Worm (Caenorhabditis elegans) whole organism, young adult: Measurements from ENCODE around the gene garr-1.
A peak's percentile ranks its signal among the peaks of the same experiment; 100 is the strongest.

Experiments
- B0019.2 ChIP-seq: fragments of 200-800 bp; sonication (Bioruptor generic); conservative IDR thresholded peaks from 2 replicates; pipeline ENCODE4 v1.3.6; 2022; ENCODE audit warnings: missing genetic modification reagents, missing genetic modification characterization, missing compliant biosample characterization
- B0035.1 ChIP-seq: sonication (generic microtip); optimal IDR thresholded peaks from 2 replicates; lab custom pipeline; 2016; ENCODE audit warnings: missing genetic modification characterization, mild to moderate bottlenecking, missing compliant biosample characterization, missing genotype, missing genetic modification reagents
- C06A6.2 ChIP-seq: fragments of 200-800 bp; sonication (Bioruptor generic); conservative IDR thresholded peaks from 2 replicates; pipeline ENCODE4 v1.3.6; 2022; ENCODE audit warnings: missing genetic modification characterization, missing compliant biosample characterization
- D2030.7 ChIP-seq: fragments of 200-800 bp; sonication (Bioruptor generic); IDR thresholded peaks from 2 replicates; pipeline ENCODE4 v1.3.6; 2022; ENCODE audit warnings: missing genetic modification reagents, missing genetic modification characterization, missing compliant biosample characterization
- F22D6.2 ChIP-seq: sonication (generic microtip); optimal IDR thresholded peaks from 2 replicates; lab custom pipeline; 2016; ENCODE audit warnings: mild to moderate bottlenecking, missing genetic modification characterization, missing compliant biosample characterization
- F23B12.7 ChIP-seq: sonication (generic microtip); optimal IDR thresholded peaks from 2 replicates; lab custom pipeline; 2017; ENCODE audit warnings: missing genetic modification characterization, mild to moderate bottlenecking, missing compliant biosample characterization, antibody characterized with exemption, moderate library complexity; ENCODE audit not compliant: insufficient read depth
- F33H1.4 ChIP-seq: fragments of 200-800 bp; sonication (Bioruptor generic); IDR thresholded peaks from 2 replicates; pipeline ENCODE4 v1.3.6; 2022; ENCODE audit warnings: missing genetic modification reagents, missing genetic modification characterization, missing compliant biosample characterization
- F52B5.7 ChIP-seq: sonication (generic microtip); optimal IDR thresholded peaks from 2 replicates; lab custom pipeline; 2016; ENCODE audit warnings: mild to moderate bottlenecking, missing genetic modification characterization, missing compliant biosample characterization
- F57C9.4 ChIP-seq: sonication (generic microtip); optimal IDR thresholded peaks from 2 replicates; lab custom pipeline; 2017; ENCODE audit warnings: mild to moderate bottlenecking, missing genetic modification characterization, missing compliant biosample characterization
- K11D2.4 ChIP-seq: fragments of 200-800 bp; sonication (Bioruptor generic); IDR thresholded peaks from 2 replicates; pipeline ENCODE4 v1.3.6; 2022; ENCODE audit warnings: missing genetic modification reagents, missing genetic modification characterization, missing compliant biosample characterization
- K12H6.12 ChIP-seq: fragments of 200-800 bp; sonication (Bioruptor generic); optimal IDR thresholded peaks from 2 replicates; lab custom pipeline; 2018; ENCODE audit warnings: mild to moderate bottlenecking, missing genetic modification characterization, missing compliant biosample characterization
- Y53F4B.3 ChIP-seq: fragments of 200-800 bp; sonication (Bioruptor generic); IDR thresholded peaks from 2 replicates; pipeline ENCODE4 v1.3.6; 2022; ENCODE audit warnings: missing genetic modification reagents, missing genetic modification characterization, missing compliant biosample characterization
- Y67H2A.10 ChIP-seq: fragments of 200-800 bp; sonication (Bioruptor generic); conservative IDR thresholded peaks from 2 replicates; pipeline ENCODE4 v1.3.6; 2022; ENCODE audit warnings: missing genetic modification reagents, missing genetic modification characterization, missing compliant biosample characterization
- Y95B8A.8 ChIP-seq: fragments of 200-800 bp; sonication (Bioruptor generic); IDR thresholded peaks from 2 replicates; pipeline ENCODE4 v1.3.6; 2022; ENCODE audit warnings: missing genetic modification reagents, missing genetic modification characterization, missing compliant biosample characterization
- ZK185.1 ChIP-seq: sonication (generic microtip); optimal IDR thresholded peaks from 2 replicates; lab custom pipeline; 2016; ENCODE audit warnings: mild to moderate bottlenecking, missing genetic modification characterization, missing compliant biosample characterization; ENCODE audit not compliant: poor library complexity, severe bottlenecking
- ama-1 ChIP-seq, 3 experiments: fragments of 150-350 bp in 1 of 3; sonication (generic microtip) in 2 of 3; optimal IDR thresholded peaks; 2 replicates each; lab custom pipeline; 2014 to 2018; ENCODE audit warnings: missing biosample characterization in 2 of 3, missing genetic modification characterization in 2 of 3, missing genetic modification reagents in 2 of 3
- athp-1 ChIP-seq: sonication (generic microtip); optimal IDR thresholded peaks from 2 replicates; lab custom pipeline; 2017; ENCODE audit warnings: mild to moderate bottlenecking, missing genetic modification characterization, missing compliant biosample characterization
- ceh-100 ChIP-seq: fragments of 200-800 bp; sonication (Bioruptor generic); IDR thresholded peaks from 2 replicates; pipeline ENCODE4 v1.3.6; 2022; ENCODE audit warnings: missing genetic modification reagents, missing genetic modification characterization, missing compliant biosample characterization
- ceh-40 ChIP-seq: fragments of 200-800 bp; sonication (Bioruptor generic); IDR thresholded peaks from 2 replicates; pipeline ENCODE4 v1.3.6; 2022; ENCODE audit warnings: missing genetic modification characterization, missing compliant biosample characterization
- ceh-79 ChIP-seq: sonication (generic microtip); optimal IDR thresholded peaks from 2 replicates; lab custom pipeline; 2017; ENCODE audit warnings: mild to moderate bottlenecking, missing genetic modification characterization, missing compliant biosample characterization
- ceh-91 ChIP-seq: fragments of 200-800 bp; sonication (Bioruptor generic); IDR thresholded peaks from 2 replicates; pipeline ENCODE4 v1.3.6; 2022; ENCODE audit warnings: missing genetic modification reagents, missing genetic modification characterization, missing compliant biosample characterization
- chd-7 ChIP-seq: sonication (generic microtip); optimal IDR thresholded peaks from 2 replicates; lab custom pipeline; 2016; ENCODE audit warnings: mild to moderate bottlenecking, missing genetic modification characterization, moderate library complexity, missing compliant biosample characterization
- dox-1 ChIP-seq: fragments of 200-800 bp; sonication (Bioruptor generic); IDR thresholded peaks from 2 replicates; pipeline ENCODE4 v1.3.6; 2022; ENCODE audit warnings: missing genetic modification reagents, missing genetic modification characterization, missing compliant biosample characterization
- dpl-1 ChIP-seq: fragments of 150-350 bp; optimal IDR thresholded peaks from 2 replicates; lab custom pipeline; 2014; ENCODE audit warnings: missing biosample characterization, missing genetic modification reagents, missing genetic modification characterization
- ets-4 ChIP-seq: fragments of 200-800 bp; sonication (Bioruptor generic); optimal IDR thresholded peaks from 2 replicates; lab custom pipeline; 2018; ENCODE audit warnings: mild to moderate bottlenecking, missing genetic modification characterization, missing compliant biosample characterization
- fkh-3 ChIP-seq: sonication (generic microtip); optimal IDR thresholded peaks from 2 replicates; lab custom pipeline; 2016; ENCODE audit warnings: mild to moderate bottlenecking, missing genetic modification characterization, missing compliant biosample characterization
- hrde-1 ChIP-seq: sonication (generic microtip); optimal IDR thresholded peaks from 2 replicates; lab custom pipeline; 2016; ENCODE audit warnings: missing genetic modification characterization, mild to moderate bottlenecking, missing compliant biosample characterization, moderate library complexity, missing genotype, missing genetic modification reagents, borderline replicate concordance
- hsf-1 ChIP-seq: fragments of 200-800 bp; sonication (Bioruptor generic); IDR thresholded peaks from 2 replicates; pipeline ENCODE4 v1.3.6; 2022; ENCODE audit warnings: missing genetic modification reagents, missing genetic modification characterization, missing compliant biosample characterization
- let-526 ChIP-seq: fragments of 200-800 bp; sonication (Bioruptor generic); IDR thresholded peaks from 2 replicates; pipeline ENCODE4 v1.3.6; 2022; ENCODE audit warnings: missing genetic modification reagents, missing genetic modification characterization, missing compliant biosample characterization
- lin-35 ChIP-seq, 3 experiments: fragments of 150-350 bp in 2 of 3; sonication (generic microtip) in 1 of 3; optimal IDR thresholded peaks; 2 replicates each; lab custom pipeline; 2014 to 2018; ENCODE audit warnings: missing biosample characterization in 3 of 3, missing genetic modification characterization in 3 of 3, missing genetic modification reagents in 3 of 3
- lir-1 ChIP-seq: fragments of 200-800 bp; sonication (Bioruptor generic); conservative IDR thresholded peaks from 2 replicates; pipeline ENCODE4 v1.3.6; 2022; ENCODE audit warnings: missing genetic modification reagents, missing genetic modification characterization, missing compliant biosample characterization
- lsl-1 ChIP-seq: fragments of 200-800 bp; sonication (Bioruptor generic); optimal IDR thresholded peaks from 2 replicates; lab custom pipeline; 2018; ENCODE audit warnings: mild to moderate bottlenecking, missing genetic modification characterization, moderate library complexity, missing compliant biosample characterization
- lsy-27 ChIP-seq: sonication (generic microtip); optimal IDR thresholded peaks from 2 replicates; lab custom pipeline; 2017; ENCODE audit warnings: missing genetic modification characterization, mild to moderate bottlenecking, missing compliant biosample characterization, antibody characterized with exemption, missing genotype, borderline replicate concordance; ENCODE audit not compliant: insufficient read depth
- madf-3 ChIP-seq: fragments of 200-800 bp; sonication (Bioruptor generic); IDR thresholded peaks from 2 replicates; pipeline ENCODE4 v1.3.6; 2022; ENCODE audit warnings: missing genetic modification reagents, missing genetic modification characterization, missing compliant biosample characterization
- madf-6 ChIP-seq: fragments of 200-800 bp; sonication (Bioruptor generic); IDR thresholded peaks from 2 replicates; pipeline ENCODE4 v1.3.6; 2022; ENCODE audit warnings: missing genetic modification reagents, missing genetic modification characterization, missing compliant biosample characterization
- nfyb-1 ChIP-seq: fragments of 200-800 bp; sonication (Bioruptor generic); IDR thresholded peaks from 2 replicates; pipeline ENCODE4 v1.3.6; 2022; ENCODE audit warnings: missing genetic modification reagents, missing genetic modification characterization, missing compliant biosample characterization
- nhr-120 ChIP-seq: fragments of 200-800 bp; sonication (Bioruptor generic); IDR thresholded peaks from 2 replicates; pipeline ENCODE4 v1.3.6; 2022; ENCODE audit warnings: missing genetic modification characterization, missing compliant biosample characterization
- pbrm-1 ChIP-seq: fragments of 200-800 bp; sonication (Bioruptor generic); IDR thresholded peaks from 2 replicates; pipeline ENCODE4 v1.3.6; 2022; ENCODE audit warnings: missing genetic modification reagents, missing genetic modification characterization, missing compliant biosample characterization
- rcor-1 ChIP-seq: fragments of 200-800 bp; sonication (Bioruptor generic); IDR thresholded peaks from 2 replicates; pipeline ENCODE4 v1.3.6; 2022; ENCODE audit warnings: missing genetic modification reagents, missing genetic modification characterization, missing compliant biosample characterization
- sdz-38 ChIP-seq: sonication (generic microtip); optimal IDR thresholded peaks from 2 replicates; lab custom pipeline; 2016; ENCODE audit warnings: missing genotype, missing genetic modification characterization, missing compliant biosample characterization
- snpc-1.1 ChIP-seq: sonication (generic microtip); optimal IDR thresholded peaks from 2 replicates; lab custom pipeline; 2017; ENCODE audit warnings: missing genetic modification characterization, mild to moderate bottlenecking, missing compliant biosample characterization, antibody characterized with exemption, moderate library complexity, missing genotype, missing genetic modification reagents; ENCODE audit not compliant: insufficient read depth
- somi-1 ChIP-seq: fragments of 200-800 bp; sonication (Bioruptor generic); optimal IDR thresholded peaks from 2 replicates; lab custom pipeline; 2018; ENCODE audit warnings: mild to moderate bottlenecking, missing genetic modification characterization, missing compliant biosample characterization
- tbx-9 ChIP-seq: sonication (generic microtip); optimal IDR thresholded peaks from 2 replicates; lab custom pipeline; 2016; ENCODE audit warnings: borderline replicate concordance, missing genetic modification characterization, inconsistent platforms, missing compliant biosample characterization
- unc-130 ChIP-seq: sonication (generic microtip); optimal IDR thresholded peaks from 2 replicates; lab custom pipeline; 2016; ENCODE audit warnings: missing genetic modification reagents, missing genetic modification characterization, missing compliant biosample characterization
- unc-62 ChIP-seq: fragments of 150-350 bp; optimal IDR thresholded peaks from 2 replicates; lab custom pipeline; 2014; ENCODE audit warnings: missing biosample characterization, missing genetic modification reagents, missing genetic modification characterization
- zim-3 ChIP-seq: sonication (generic microtip); optimal IDR thresholded peaks from 2 replicates; lab custom pipeline; 2017; ENCODE audit warnings: mild to moderate bottlenecking, missing genetic modification characterization, moderate library complexity, missing compliant biosample characterization
- ztf-22 ChIP-seq: fragments of 200-800 bp; sonication (Bioruptor generic); optimal IDR thresholded peaks from 2 replicates; lab custom pipeline; 2018; ENCODE audit warnings: mild to moderate bottlenecking, missing genetic modification characterization, moderate library complexity, missing compliant biosample characterization
- ztf-25 ChIP-seq: fragments of 200-800 bp; sonication (Bioruptor generic); IDR thresholded peaks from 2 replicates; pipeline ENCODE4 v1.3.6; 2022; ENCODE audit warnings: missing genetic modification reagents, missing genetic modification characterization, missing compliant biosample characterization

Gene garr-1

ce11 chrIV:460614-461079 is 34.7 kb downstream of the garr-1 start, which contains the start of gene M04G7.2:
Gene M04G7.2 (minus strand): TSS chrIV:461029.
- TF ChIP-seq B0019.2 (GFP tag; lab: Robert Waterston, UW) (no peak), F22D6.2 (no peak), dpl-1 (GFP tag; lab: Kevin White, UChicago) (no peak), lsl-1 (GFP tag; lab: Kevin White, UChicago) (no peak), nfyb-1 (no peak), unc-62 (GFP tag; lab: Kevin White, UChicago) (no peak), Y53F4B.3 (GFP tag; lab: Robert Waterston, UW) (no peak), tbx-9 (tag; lab: Kevin White, UChicago) (no peak), ceh-100 (GFP tag; lab: Robert Waterston, UW) (no peak), snpc-1.1 (tag; lab: Kevin White, UChicago) (no peak), chd-7 (tag; lab: Kevin White, UChicago) (no peak), D2030.7 (no peak), ceh-40 (GFP tag; lab: Robert Waterston, UW) (no peak), rcor-1 (GFP tag; lab: Robert Waterston, UW) (no peak), F57C9.4 (no peak), Y95B8A.8 (GFP tag; lab: Robert Waterston, UW) (no peak), ztf-22 (no peak), madf-6 (GFP tag; lab: Robert Waterston, UW) (no peak), nhr-120 (0 out of 2 replicates have a peak, but pooled peaks have one; percentile 11), F52B5.7 (tag; lab: Kevin White, UChicago) (no peak), sdz-38 (no peak), lin-35 (GFP tag; optimal IDR thresholded peaks at IDR 0.05; lab: Kevin White, UChicago) (no peak), Y67H2A.10 (GFP tag; lab: Robert Waterston, UW) (no peak), ceh-79 (no peak), let-526 (GFP tag; lab: Robert Waterston, UW) (no peak), madf-3 (GFP tag; lab: Robert Waterston, UW) (0 out of 2 replicates have a peak, but pooled peaks have one; percentile 27), somi-1 (GFP tag; lab: Kevin White, UChicago) (no peak), F23B12.7 (tag; lab: Kevin White, UChicago) (no peak), K12H6.12 (tag; lab: Kevin White, UChicago) (no peak), dox-1 (GFP tag; lab: Robert Waterston, UW) (no peak), B0035.1 (tag; lab: Kevin White, UChicago) (no peak), unc-130 (GFP tag; lab: Kevin White, UChicago) (no peak), ets-4 (no peak), ztf-25 (GFP tag; lab: Robert Waterston, UW) (no peak), C06A6.2 (GFP tag; lab: Robert Waterston, UW) (no peak), fkh-3 (no peak), F33H1.4 (GFP tag; lab: Robert Waterston, UW) (no peak), ZK185.1 (no peak), ama-1 (optimal IDR thresholded peaks at IDR 0.05; lab: Kevin White, UChicago) (no peak), ama-1 (GFP tag; optimal IDR thresholded peaks at IDR 0.05; lab: Kevin White, UChicago) (no peak), athp-1 (no peak), hrde-1 (tag; lab: Kevin White, UChicago) (no peak), K11D2.4 (GFP tag; lab: Robert Waterston, UW) (peak; percentile 53; the same call in 1 of the 2 replicates), lsy-27 (tag; lab: Kevin White, UChicago) (no peak), lir-1 (GFP tag; lab: Robert Waterston, UW) (no peak), hsf-1 (GFP tag; lab: Robert Waterston, UW) (no peak), zim-3 (tag; lab: Kevin White, UChicago) (no peak), ceh-91 (no peak), pbrm-1 (GFP tag; lab: Robert Waterston, UW) (no peak)
